Fruit fly (Drosophila melanogaster): ENCODE data around the gene CG14185.
A peak's percentile ranks its signal among the peaks of the same experiment; 100 is the strongest.

Gene CG14185

dm6 chr3L:20088755-20089334 lies 17.0 kb upstream of the CG14185 start, which contains the start of gene sNPF-R (continued):
- no peak for TF ChIP-seq emc (GFP tag; optimal IDR thresholded peaks at IDR 0.05)
- no peak for TF ChIP-seq ci (GFP tag; IDR thresholded peaks at IDR 0.05)
- TF ChIP-seq sug (tag; optimal IDR thresholded peaks at IDR 0.05), result no peak
- no peak for TF ChIP-seq CG12236 (GFP tag; optimal IDR thresholded peaks at IDR 0.05)
- TF ChIP-seq CG31441 (GFP tag; IDR thresholded peaks at IDR 0.05), result no peak
- TF ChIP-seq zf30C (GFP tag; optimal IDR thresholded peaks at IDR 0.05), result no peak
- no peak for TF ChIP-seq CkIIα-i1 (GFP tag; IDR thresholded peaks at IDR 0.05)
- TF ChIP-seq CG15011 (GFP tag; optimal IDR thresholded peaks at IDR 0.05), result no peak
- no peak for TF ChIP-seq eyg (GFP tag; optimal IDR thresholded peaks at IDR 0.05)
- no peak for TF ChIP-seq nerfin-1 (tag; optimal IDR thresholded peaks at IDR 0.05)
- TF ChIP-seq NfI (GFP tag; optimal IDR thresholded peaks at IDR 0.05), result no peak
- 0 out of 2 replicates have a peak, but pooled peaks have one; percentile 15 for TF ChIP-seq CG10321 (GFP tag; IDR thresholded peaks at IDR 0.05)
- TF ChIP-seq run (tag; optimal IDR thresholded peaks at IDR 0.05), result no peak
- no peak for TF ChIP-seq bsh (GFP tag; optimal IDR thresholded peaks at IDR 0.05)
- no peak for TF ChIP-seq tx (GFP tag; optimal IDR thresholded peaks at IDR 0.05)
- peak; percentile 79 for TF ChIP-seq CG13894 (tag; optimal IDR thresholded peaks at IDR 0.05)
- no peak for TF ChIP-seq CG7786 (GFP tag; optimal IDR thresholded peaks at IDR 0.05)
- TF ChIP-seq CG30020 (tag; optimal IDR thresholded peaks at IDR 0.05), result no peak
- TF ChIP-seq unc-4 (GFP tag; IDR thresholded peaks at IDR 0.05; ENCODE audit: partially characterized antibody), result no peak
- no peak for TF ChIP-seq NK7.1 (GFP tag; optimal IDR thresholded peaks at IDR 0.05)
- no peak for TF ChIP-seq CG9876 (GFP tag; optimal IDR thresholded peaks at IDR 0.05)
- TF ChIP-seq nau (GFP tag; optimal IDR thresholded peaks at IDR 0.05), result no peak
- TF ChIP-seq CG13424 (tag; optimal IDR thresholded peaks at IDR 0.05), result no peak
- TF ChIP-seq CG15073 (GFP tag; optimal IDR thresholded peaks at IDR 0.05), result no peak
- no peak; the same call in 2 of the 3 replicates for TF ChIP-seq CG34422 (GFP tag; IDR thresholded peaks at IDR 0.05)
- TF ChIP-seq CG10543 (GFP tag; optimal IDR thresholded peaks at IDR 0.05), result peak; percentile 64
- TF ChIP-seq B-H2 (GFP tag; optimal IDR thresholded peaks at IDR 0.05), result peak; percentile 27
- TF ChIP-seq CTCF (GFP tag; optimal IDR thresholded peaks at IDR 0.05), result no peak
- no peak for TF ChIP-seq CG11560 (tag; IDR thresholded peaks at IDR 0.05)
- no peak for TF ChIP-seq CG6791 (GFP tag; IDR thresholded peaks at IDR 0.05; ENCODE audit: partially characterized antibody)
- TF ChIP-seq CG16779 (GFP tag; IDR thresholded peaks at IDR 0.05), result 0 out of 2 replicates have a peak, but pooled peaks have one; percentile 22
- no peak for TF ChIP-seq Sry-δ (GFP tag; optimal IDR thresholded peaks at IDR 0.05)
- no peak for TF ChIP-seq otp (GFP tag; IDR thresholded peaks at IDR 0.05)
- no peak for TF ChIP-seq Dfd (GFP tag; optimal IDR thresholded peaks at IDR 0.05)
- TF ChIP-seq salm (tag; optimal IDR thresholded peaks at IDR 0.05), result no peak
- no peak for TF ChIP-seq CG4328 (GFP tag; optimal IDR thresholded peaks at IDR 0.05)
- TF ChIP-seq Elba2 (GFP tag; optimal IDR thresholded peaks at IDR 0.05), result no peak
- no peak for TF ChIP-seq CG31224 (GFP tag; IDR thresholded peaks at IDR 0.05)
- no peak for TF ChIP-seq ssp (GFP tag; IDR thresholded peaks at IDR 0.05)
- no peak for TF ChIP-seq pfk (GFP tag; optimal IDR thresholded peaks at IDR 0.05)
- no peak for TF ChIP-seq zen2 (GFP tag; IDR thresholded peaks at IDR 0.05; ENCODE audit: partially characterized antibody)
- no peak for TF ChIP-seq Optix (GFP tag; IDR thresholded peaks at IDR 0.05)
- TF ChIP-seq seq (GFP tag; IDR thresholded peaks at IDR 0.05), result no peak
- no peak for TF ChIP-seq Gsc (GFP tag; IDR thresholded peaks at IDR 0.05)
- no peak for TF ChIP-seq dmrt99B (tag; optimal IDR thresholded peaks at IDR 0.05)
- no peak for TF ChIP-seq CG11398 (GFP tag; optimal IDR thresholded peaks at IDR 0.05)
- TF ChIP-seq Rx (GFP tag; IDR thresholded peaks at IDR 0.05), result 0 out of 2 replicates have a peak, but pooled peaks have one; percentile 4
- TF ChIP-seq CG12391 (tag; optimal IDR thresholded peaks at IDR 0.05), result no peak
- no peak for TF ChIP-seq C15 (GFP tag; IDR thresholded peaks at IDR 0.05)
- TF ChIP-seq HmgZ (tag; optimal IDR thresholded peaks at IDR 0.05), result no peak
- TF ChIP-seq CG9437 (GFP tag; optimal IDR thresholded peaks at IDR 0.05), result peak; percentile 70
- TF ChIP-seq Ada2b (GFP tag; IDR thresholded peaks at IDR 0.05), result no peak
